Fruit fly (Drosophila melanogaster): ENCODE measurements around the gene CG14331.
"Not testable (repeated sequence)": the region's sequence is repeated elsewhere in the genome, so short reads cannot be mapped to it uniquely, and the experiment has no call there.

CG14331 gene

DNA sequence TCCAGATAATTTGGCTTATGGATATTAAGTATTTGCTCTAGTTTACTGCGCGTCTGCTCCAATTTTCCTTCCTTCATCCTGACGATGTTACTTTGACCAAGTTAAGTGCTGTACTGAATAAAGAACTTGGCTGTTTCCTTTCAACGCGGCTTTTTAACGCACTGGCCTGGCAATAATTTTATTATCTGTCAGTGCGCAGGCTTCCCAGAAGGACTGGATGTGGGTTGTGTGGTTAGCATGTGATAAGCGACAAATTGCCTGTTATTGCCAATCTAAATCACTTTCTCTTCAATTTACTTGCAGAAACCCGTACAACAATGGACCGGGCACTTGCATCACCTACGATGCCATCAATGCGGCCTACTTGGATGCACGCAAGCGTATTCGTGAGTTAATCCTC is at the start of gene CG14331:
Gene CG14331 (minus strand): TSS at position 101 of the 400 bp plus-strand sequence.
- TF ChIP-seq CG8478 (optimal IDR thresholded peaks at IDR 0.05) = no peak
- no peak for TF ChIP-seq CTCF (optimal IDR thresholded peaks at IDR 0.05)

DNA sequence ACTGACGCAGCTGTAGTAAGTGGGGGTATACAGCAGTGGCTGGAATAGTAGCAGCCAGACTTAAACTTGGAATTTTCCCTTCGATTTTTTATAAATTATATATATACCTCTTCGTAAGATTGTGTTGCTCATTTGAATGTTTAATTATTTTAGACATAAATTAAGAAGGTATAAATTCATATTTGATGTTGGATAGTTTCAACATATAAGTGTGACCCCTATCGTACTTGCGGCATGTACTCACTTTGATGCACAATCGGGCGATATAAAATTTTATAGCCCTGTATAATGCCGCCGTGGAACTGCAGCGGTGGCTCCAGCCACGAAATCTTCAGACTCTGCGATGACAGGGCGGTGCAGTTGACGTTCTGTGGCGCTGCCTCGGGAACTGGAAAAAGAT is 40.7 kb upstream of the CG14331 start:
- TF ChIP-seq CTCF (optimal IDR thresholded peaks at IDR 0.05) (no peak), CG8478 (optimal IDR thresholded peaks at IDR 0.05) (no peak)

DNA sequence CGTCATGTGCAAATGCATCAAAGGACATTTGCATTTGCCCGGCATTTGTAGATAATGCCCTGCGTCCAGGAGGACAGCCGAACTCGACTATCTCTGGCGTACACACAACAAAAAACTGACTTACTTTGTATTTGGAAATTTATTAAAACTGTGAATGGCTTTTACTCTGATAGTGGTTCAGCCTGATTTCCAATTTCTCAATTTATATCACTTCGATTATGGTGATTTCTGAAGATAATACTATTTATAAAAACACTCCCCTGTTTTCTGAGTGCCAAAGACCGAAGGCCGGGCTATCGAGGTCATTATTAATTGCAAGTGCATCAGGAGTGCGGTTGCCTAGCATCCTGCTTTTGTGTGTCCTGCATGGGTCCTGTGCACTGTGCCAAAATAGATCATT is 30.5 kb upstream of the CG14331 start:
- TF ChIP-seq CTCF (optimal IDR thresholded peaks at IDR 0.05) (no peak), CG8478 (optimal IDR thresholded peaks at IDR 0.05) (no peak)

DNA sequence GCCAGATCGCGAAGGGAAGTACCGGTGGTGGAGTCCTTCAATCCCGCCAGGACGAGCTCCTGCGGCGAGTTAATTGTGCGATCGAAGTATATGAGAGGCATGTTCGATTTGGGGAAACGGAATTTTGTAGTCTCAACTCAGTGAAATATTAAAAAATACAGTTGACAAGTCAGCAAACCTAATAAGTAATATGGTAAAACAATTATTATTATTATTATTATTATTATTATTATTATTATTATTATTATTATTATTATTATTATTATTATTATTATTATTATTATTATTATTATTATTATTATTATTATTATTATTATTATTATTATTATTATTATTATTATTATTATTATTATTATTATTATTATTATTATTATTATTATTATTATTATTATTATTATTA is 16.1 kb upstream of the CG14331 start, which contains the start of gene CG14330:
Gene CG14330 (minus strand): TSS at position 101 of the 400 bp plus-strand sequence.
- TF ChIP-seq CTCF, CG8478 (optimal IDR thresholded peaks at IDR 0.05): not testable (repeated sequence)

DNA sequence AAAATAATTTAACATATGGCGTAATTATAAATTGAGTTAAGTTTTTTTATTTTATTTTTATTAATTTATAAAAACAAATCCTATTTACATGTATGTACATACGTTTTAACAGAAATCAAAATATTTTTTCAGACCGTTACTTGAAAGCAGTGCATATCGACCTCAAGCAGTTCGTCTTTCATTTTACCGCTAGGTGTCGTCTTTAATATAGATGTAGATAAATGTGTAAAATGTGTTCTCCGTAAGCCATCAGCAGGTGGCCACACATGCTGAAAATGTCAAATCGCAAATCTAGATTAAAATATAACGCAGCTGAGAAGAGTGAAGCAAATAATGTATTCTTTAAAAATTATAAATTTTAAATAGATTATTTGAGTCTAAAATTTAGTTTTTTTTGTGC is 8.9 kb upstream of the CG14331 start:
- TF ChIP-seq CG8478 (optimal IDR thresholded peaks at IDR 0.05) (no peak), CTCF (optimal IDR thresholded peaks at IDR 0.05) (peak; percentile 84 to 91)

DNA sequence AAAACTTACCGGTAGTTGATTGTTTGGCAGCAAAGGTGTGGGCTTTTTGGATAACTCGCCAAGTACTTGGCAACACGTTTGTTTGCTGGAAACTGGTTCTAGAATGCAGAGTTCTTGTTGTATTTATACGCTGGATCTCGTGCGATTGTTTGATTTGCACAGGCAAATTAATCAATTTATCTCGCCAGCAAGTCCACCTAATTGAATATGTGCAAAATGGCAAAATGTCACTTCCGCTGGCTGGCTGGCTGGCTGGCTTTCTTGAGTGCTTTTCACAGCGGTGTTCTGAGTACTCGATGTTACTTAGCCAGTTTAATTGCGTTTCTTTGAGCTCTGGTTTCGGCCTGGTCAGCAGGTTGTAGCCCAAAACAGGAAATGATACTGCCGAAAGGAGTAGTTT is 8.2 kb upstream of the CG14331 start, which contains the start of gene Eh:
Gene Eh (minus strand): TSS at position 101 of the 400 bp plus-strand sequence.
- TF ChIP-seq CG8478 (optimal IDR thresholded peaks at IDR 0.05) = no peak
- no peak for TF ChIP-seq CTCF (optimal IDR thresholded peaks at IDR 0.05)

DNA sequence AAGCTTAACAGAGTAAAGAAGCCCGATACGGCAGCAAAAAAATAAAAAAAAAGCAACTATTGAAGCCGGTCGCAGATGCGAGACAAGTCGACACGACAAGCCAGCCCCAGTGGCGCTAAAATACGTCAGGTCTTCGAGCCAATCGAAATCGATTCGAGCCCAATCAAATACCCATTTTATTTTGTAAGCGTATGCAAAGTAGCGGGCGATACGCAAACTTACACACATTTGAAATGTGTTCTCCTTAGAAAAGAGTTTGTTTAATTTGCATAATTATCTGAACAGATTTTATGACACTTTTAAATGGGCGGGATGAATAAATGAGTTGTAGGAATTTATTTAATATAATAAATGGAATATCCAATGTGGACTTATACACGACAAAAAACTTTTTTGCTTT is 7.1 kb upstream of the CG14331 start:
- TF ChIP-seq CTCF (optimal IDR thresholded peaks at IDR 0.05) (no peak), CG8478 (optimal IDR thresholded peaks at IDR 0.05) (no peak)

DNA sequence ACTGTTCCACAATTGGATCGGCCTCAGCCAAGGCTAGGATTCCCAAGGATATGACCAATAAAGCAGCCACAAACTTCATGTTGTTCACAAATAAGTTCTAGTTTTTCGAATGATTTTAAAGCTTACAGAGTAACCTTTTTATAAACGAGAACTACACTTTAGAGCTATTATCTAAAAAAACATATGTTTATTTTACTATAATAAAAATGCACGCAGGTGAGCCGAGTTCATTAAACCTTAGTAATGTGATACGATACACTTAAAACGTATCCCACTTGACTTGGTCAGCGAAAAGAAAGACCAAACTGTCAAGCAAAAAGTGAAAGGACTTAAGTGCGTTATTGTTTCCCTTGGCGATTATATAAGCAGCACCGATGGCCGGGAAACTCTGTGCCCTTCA is 6.2 kb downstream of the CG14331 start, which contains the start of gene CG44090:
Gene CG44090 (minus strand): TSS at position 101 of the 400 bp plus-strand sequence.
- TF ChIP-seq CTCF (optimal IDR thresholded peaks at IDR 0.05) (no peak), CG8478 (optimal IDR thresholded peaks at IDR 0.05) (no peak)

DNA sequence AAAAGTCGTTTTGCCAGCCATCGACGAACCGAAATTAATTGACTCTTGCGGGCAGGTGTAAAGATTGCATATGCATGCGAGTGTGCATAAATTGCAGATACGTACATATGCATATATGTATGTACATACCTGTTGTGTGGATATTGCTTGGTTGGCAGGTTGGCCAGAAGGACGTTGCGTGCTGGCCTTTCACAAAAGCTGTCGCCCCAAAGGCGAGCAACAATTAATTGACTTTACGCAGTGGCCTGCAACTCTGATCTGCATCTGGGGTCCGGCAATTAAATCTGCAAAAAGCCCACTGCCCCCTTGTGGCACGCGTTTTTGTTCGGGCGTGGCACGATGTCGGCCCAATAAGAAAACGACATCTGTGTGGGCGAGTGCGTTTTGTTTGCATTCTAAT is 7.4 kb downstream of the CG14331 start:
- no peak for TF ChIP-seq CTCF (optimal IDR thresholded peaks at IDR 0.05)
- TF ChIP-seq CG8478 (optimal IDR thresholded peaks at IDR 0.05) = no peak

DNA sequence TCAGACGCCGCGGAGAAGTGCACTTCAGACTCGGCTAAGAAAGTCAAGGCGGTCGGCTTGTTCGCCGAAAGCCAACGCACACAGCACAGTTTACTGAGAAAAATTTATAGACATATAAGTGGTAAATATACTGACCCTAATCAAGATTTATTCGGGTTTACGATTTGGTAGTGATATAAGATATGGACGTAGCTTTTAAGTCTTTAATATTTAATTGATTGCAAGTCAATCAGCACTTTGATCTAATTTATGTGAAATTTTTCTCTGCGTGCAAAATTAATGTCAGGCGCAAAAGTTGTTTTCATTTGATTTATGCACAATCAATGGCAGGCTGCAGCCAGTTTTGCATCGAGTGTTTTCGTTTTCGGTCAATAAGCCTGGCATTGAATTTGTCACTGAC is 10.0 kb downstream of the CG14331 start:
- no peak for TF ChIP-seq CTCF (optimal IDR thresholded peaks at IDR 0.05)
- no peak for TF ChIP-seq CG8478 (optimal IDR thresholded peaks at IDR 0.05)

DNA sequence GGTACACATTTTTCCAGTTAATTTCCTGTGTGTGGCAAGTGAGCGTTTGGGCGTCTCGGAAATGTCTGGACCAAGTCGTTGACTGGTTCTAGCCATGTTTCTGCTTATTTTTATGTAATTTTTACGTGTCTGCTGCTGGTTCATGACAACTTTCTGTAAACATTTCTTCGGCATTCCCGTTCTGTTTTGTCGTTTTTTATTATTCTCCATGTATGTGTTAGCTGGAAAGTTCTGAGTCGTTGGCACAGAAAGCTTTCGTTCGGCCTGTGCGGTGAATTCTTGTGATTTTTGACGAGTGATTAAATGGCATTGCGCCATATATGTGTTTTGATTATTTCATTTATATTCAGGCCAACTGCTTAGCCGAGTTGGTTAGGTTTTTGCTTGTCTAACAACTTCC is 14.3 kb downstream of the CG14331 start:
- TF ChIP-seq CG8478 (optimal IDR thresholded peaks at IDR 0.05) = no peak
- no peak for TF ChIP-seq CTCF (optimal IDR thresholded peaks at IDR 0.05)

DNA sequence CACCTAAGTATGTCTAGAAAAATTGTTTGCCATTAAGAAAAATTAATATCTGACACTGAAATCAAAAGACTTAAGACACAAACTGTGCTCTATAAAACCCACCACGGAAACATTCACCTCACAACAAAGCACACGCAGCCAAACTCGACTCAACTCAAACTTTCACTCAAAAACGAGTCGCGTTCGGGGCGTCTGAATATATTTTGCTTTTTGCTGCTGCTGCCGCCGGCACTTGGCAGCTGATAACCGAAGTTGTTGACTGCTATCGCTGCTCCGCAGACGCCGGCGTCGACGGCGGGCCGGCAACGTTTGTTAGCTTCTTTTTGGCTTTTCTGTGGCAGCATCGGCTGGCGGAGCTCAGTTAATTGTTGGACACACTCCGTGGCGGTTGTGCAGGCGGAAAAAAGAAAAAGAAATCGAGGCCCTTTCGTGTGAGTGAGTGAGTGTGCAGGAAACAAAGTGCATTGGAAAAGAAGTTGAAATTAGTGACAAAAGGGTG is 15.1 kb downstream of the CG14331 start, which contains the start of gene cysu:
Gene cysu (plus strand): TSS at position 352 of the 499 bp plus-strand sequence.
- no peak for TF ChIP-seq CTCF (optimal IDR thresholded peaks at IDR 0.05)
- TF ChIP-seq CG8478 (optimal IDR thresholded peaks at IDR 0.05) = no peak

DNA sequence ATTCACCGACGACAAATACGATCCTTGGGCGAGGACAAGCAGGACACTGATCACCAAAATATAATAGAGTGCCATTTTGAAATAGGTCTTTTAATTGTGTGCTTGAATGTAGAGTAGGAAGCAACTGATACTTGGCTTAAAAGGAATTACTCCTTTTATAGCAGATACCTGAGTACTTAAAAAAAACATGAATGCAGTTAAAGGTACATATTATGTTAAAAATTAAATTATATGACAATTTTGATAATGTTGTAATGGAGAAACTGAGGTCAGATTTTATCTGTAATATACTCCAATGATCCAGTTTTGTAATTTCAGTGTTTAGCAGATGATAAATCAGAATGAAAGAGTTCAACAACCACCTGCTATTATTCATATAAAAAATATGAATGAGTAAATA is 18.4 kb downstream of the CG14331 start, which contains the start of gene CG14332:
Gene CG14332 (minus strand): TSS at position 101 of the 400 bp plus-strand sequence.
- TF ChIP-seq CG8478 (optimal IDR thresholded peaks at IDR 0.05) (no peak), CTCF (optimal IDR thresholded peaks at IDR 0.05) (no peak)

DNA sequence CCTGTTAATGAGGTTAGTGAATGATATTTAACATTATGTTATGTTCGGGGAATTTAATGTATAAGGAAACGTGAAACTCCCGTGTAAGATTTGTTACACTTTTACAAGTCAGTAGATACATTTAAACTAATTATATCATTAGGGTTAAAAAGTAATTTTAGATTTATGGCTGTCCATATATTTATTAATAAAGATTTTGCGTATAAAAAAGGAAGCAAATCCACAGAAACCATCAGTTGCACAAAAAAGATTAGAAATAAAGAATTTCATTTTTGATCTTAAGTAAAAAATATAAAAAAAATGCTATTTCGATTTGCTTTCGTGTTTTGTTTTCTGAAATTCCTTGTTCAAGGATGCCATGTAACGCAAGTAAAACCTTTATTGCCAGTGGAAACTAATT is 20.2 kb downstream of the CG14331 start, which contains the start of gene CG42835:
Gene CG42835 (plus strand): TSS at position 301 of the 400 bp plus-strand sequence.
- no peak for TF ChIP-seq CG8478 (optimal IDR thresholded peaks at IDR 0.05)

DNA sequence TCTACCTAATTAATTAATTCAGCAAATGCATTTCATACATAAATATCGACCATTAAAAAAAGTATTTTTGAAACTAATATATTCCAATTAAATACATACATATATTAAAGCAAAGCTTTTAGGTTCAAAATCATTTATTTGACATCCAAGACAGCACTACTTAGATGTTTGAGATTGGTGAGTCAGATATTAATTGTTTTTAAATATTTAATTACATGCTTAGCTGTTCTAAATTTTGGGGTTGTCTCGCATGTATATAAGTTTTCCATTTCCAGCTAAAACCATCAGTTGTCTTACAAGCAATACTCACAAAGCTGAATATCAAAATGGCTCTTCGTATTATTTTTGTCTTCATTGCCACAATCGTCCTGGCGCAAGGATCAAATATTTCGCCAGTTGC is 22.1 kb downstream of the CG14331 start, which contains the start of gene CG42834:
Gene CG42834 (plus strand): TSS at position 301 of the 400 bp plus-strand sequence.
- TF ChIP-seq CTCF (optimal IDR thresholded peaks at IDR 0.05) (no peak), CG8478 (optimal IDR thresholded peaks at IDR 0.05) (no peak)

DNA sequence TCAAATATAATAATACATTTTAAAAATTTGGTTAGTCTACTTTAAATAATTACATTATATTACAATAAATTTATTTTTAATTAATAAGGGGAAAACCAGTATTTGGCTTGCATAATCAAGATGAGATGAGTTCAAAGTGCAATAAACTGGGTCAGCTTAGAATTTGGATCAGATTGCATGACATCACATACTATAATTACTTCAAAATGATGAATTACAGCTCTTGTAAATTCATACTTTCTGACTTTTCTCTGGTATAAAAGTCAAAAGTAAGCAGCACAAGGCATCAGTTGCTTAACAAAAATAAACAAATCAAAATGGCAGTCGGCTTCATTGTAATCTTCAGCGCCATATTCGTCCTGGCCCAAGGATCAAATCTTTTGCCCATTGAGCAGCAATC is 23.4 kb downstream of the CG14331 start, which contains the start of gene CG33333:
Gene CG33333 (plus strand): TSS at position 301 of the 400 bp plus-strand sequence.
- TF ChIP-seq CG8478 (optimal IDR thresholded peaks at IDR 0.05) (no peak), CTCF (optimal IDR thresholded peaks at IDR 0.05) (no peak)

All from S2 (cell line).